Fruit fly (Drosophila melanogaster) whole organism, prepupa: ENCODE measurements around the gene Prp18.

Source experiments
- Blimp-1 ChIP-seq: fragments of 200-800 bp; sonication (Bioruptor generic); optimal IDR thresholded peaks from 3 replicates; lab custom pipeline; 2017; ENCODE audit warnings: missing biosample characterization, missing genetic modification characterization, mild to moderate bottlenecking, moderate library complexity, missing genetic modification reagents
- CG10669 ChIP-seq: fragments of 200-800 bp; sonication (Bioruptor generic); optimal IDR thresholded peaks from 3 replicates; lab custom pipeline; 2018; ENCODE audit warnings: missing biosample characterization, mild to moderate bottlenecking, missing genetic modification characterization, moderate library complexity
- CG11294 ChIP-seq: fragments of 200-800 bp; sonication (Bioruptor generic); IDR thresholded peaks from 2 replicates; pipeline ENCODE4 v1.3.6; 2022; ENCODE audit warnings: missing biosample characterization, missing genetic modification characterization
- CG11762 ChIP-seq: fragments of 200-800 bp; sonication (Bioruptor generic); optimal IDR thresholded peaks from 3 replicates; lab custom pipeline; 2016; ENCODE audit warnings: missing biosample characterization, missing genetic modification characterization; ENCODE audit not compliant: insufficient read depth
- CG15336 ChIP-seq: fragments of 200-800 bp; sonication (Bioruptor generic); IDR thresholded peaks from 2 replicates; pipeline ENCODE4 v1.3.6; 2022; ENCODE audit warnings: missing biosample characterization, missing genetic modification characterization
- CG1621 ChIP-seq: fragments of 200-800 bp; sonication (Bioruptor generic); optimal IDR thresholded peaks from 3 replicates; lab custom pipeline; 2018; ENCODE audit warnings: missing biosample characterization, mild to moderate bottlenecking, missing genetic modification characterization
- CG16779 ChIP-seq: fragments of 200-800 bp; sonication (Bioruptor generic); optimal IDR thresholded peaks from 3 replicates; lab custom pipeline; 2017; ENCODE audit warnings: missing biosample characterization, mild to moderate bottlenecking, missing genetic modification characterization
- CG3032 ChIP-seq: fragments of 200-800 bp; optimal IDR thresholded peaks from 2 replicates; lab custom pipeline; 2019; ENCODE audit warnings: missing biosample characterization, mild to moderate bottlenecking, missing genetic modification characterization, moderate library complexity
- CG31627 ChIP-seq: fragments of 200-800 bp; sonication (Bioruptor generic); optimal IDR thresholded peaks from 3 replicates; lab custom pipeline; 2016; ENCODE audit warnings: missing biosample characterization, missing genetic modification characterization
- CG32006 ChIP-seq: fragments of 200-800 bp; sonication (Bioruptor generic); optimal IDR thresholded peaks from 3 replicates; lab custom pipeline; 2017; ENCODE audit warnings: missing biosample characterization, mild to moderate bottlenecking, missing genetic modification characterization
- CG3919 ChIP-seq: fragments of 200-800 bp; sonication (Bioruptor generic); optimal IDR thresholded peaks from 3 replicates; lab custom pipeline; 2016; ENCODE audit warnings: missing biosample characterization, missing genetic modification characterization
- CG4318 ChIP-seq: fragments of 200-800 bp; sonication (Bioruptor generic); optimal IDR thresholded peaks from 3 replicates; lab custom pipeline; 2017; ENCODE audit warnings: missing biosample characterization, mild to moderate bottlenecking, missing genetic modification characterization
- CG6163 ChIP-seq: fragments of 200-800 bp; sonication (Bioruptor generic); IDR thresholded peaks from 3 replicates; pipeline ENCODE4 v1.3.6; 2022; ENCODE audit warnings: missing biosample characterization, missing genetic modification characterization
- CG6276 ChIP-seq: fragments of 200-800 bp; sonication (Bioruptor generic); optimal IDR thresholded peaks from 2 replicates; lab custom pipeline; 2017; ENCODE audit warnings: missing biosample characterization, mild to moderate bottlenecking, missing genetic modification characterization
- CG6808 ChIP-seq: fragments of 200-800 bp; sonication (Bioruptor generic); optimal IDR thresholded peaks from 3 replicates; lab custom pipeline; 2017; ENCODE audit warnings: missing biosample characterization, missing genetic modification characterization, mild to moderate bottlenecking, moderate library complexity, missing genetic modification reagents
- CG6854 ChIP-seq: fragments of 200-800 bp; sonication (Bioruptor generic); optimal IDR thresholded peaks from 2 replicates; lab custom pipeline; 2017; ENCODE audit warnings: missing biosample characterization, mild to moderate bottlenecking, missing genetic modification characterization
- CG7368 ChIP-seq: fragments of 200-800 bp; sonication (Bioruptor generic); optimal IDR thresholded peaks from 3 replicates; lab custom pipeline; 2016; ENCODE audit warnings: missing biosample characterization, missing genetic modification characterization
- CG8119 ChIP-seq: fragments of 200-800 bp; sonication (Bioruptor generic); IDR thresholded peaks from 3 replicates; pipeline ENCODE4 v1.3.6; 2022; ENCODE audit warnings: missing biosample characterization, missing genetic modification characterization
- CG8319 ChIP-seq: fragments of 200-800 bp; sonication (Bioruptor generic); optimal IDR thresholded peaks from 3 replicates; lab custom pipeline; 2016; ENCODE audit warnings: missing biosample characterization, missing genetic modification characterization
- CG8632 ChIP-seq: fragments of 200-800 bp; sonication (Bioruptor generic); optimal IDR thresholded peaks from 3 replicates; lab custom pipeline; 2016; ENCODE audit warnings: missing biosample characterization, missing genetic modification characterization
- CG9139 ChIP-seq: fragments of 200-800 bp; sonication (Bioruptor generic); optimal IDR thresholded peaks from 3 replicates; lab custom pipeline; 2017; ENCODE audit warnings: missing biosample characterization, mild to moderate bottlenecking, missing genetic modification characterization
- Eip75B ChIP-seq: fragments of 200-800 bp; sonication (Bioruptor generic); optimal IDR thresholded peaks from 3 replicates; lab custom pipeline; 2016; ENCODE audit warnings: missing biosample characterization, missing genetic modification characterization
- Eip78C ChIP-seq: fragments of 200-800 bp; sonication (Bioruptor generic); peaks from one replicate; lab custom pipeline; 2016; ENCODE audit warnings: missing biosample characterization, missing genetic modification characterization
- Ets21C ChIP-seq: fragments of 200-800 bp; sonication (Bioruptor generic); optimal IDR thresholded peaks from 3 replicates; lab custom pipeline; 2016; ENCODE audit warnings: missing biosample characterization, missing genetic modification characterization
- Ets96B ChIP-seq: fragments of 200-800 bp; optimal IDR thresholded peaks from 2 replicates; lab custom pipeline; 2019; ENCODE audit warnings: missing biosample characterization, mild to moderate bottlenecking, missing genetic modification characterization, moderate library complexity
- Hr4 ChIP-seq: fragments of 200-800 bp; sonication (Bioruptor generic); optimal IDR thresholded peaks from 3 replicates; lab custom pipeline; 2016; ENCODE audit warnings: missing biosample characterization, missing genetic modification characterization
- Met ChIP-seq: fragments of 200-800 bp; sonication (Bioruptor generic); optimal IDR thresholded peaks from 3 replicates; lab custom pipeline; 2016; ENCODE audit warnings: missing biosample characterization, missing genetic modification characterization
- OdsH ChIP-seq: fragments of 200-800 bp; sonication (Bioruptor generic); optimal IDR thresholded peaks from 3 replicates; lab custom pipeline; 2016; ENCODE audit warnings: missing biosample characterization, missing genetic modification characterization
- Sox14 ChIP-seq: fragments of 200-800 bp; sonication (Bioruptor generic); optimal IDR thresholded peaks from 3 replicates; lab custom pipeline; 2016; ENCODE audit warnings: missing biosample characterization, missing genetic modification characterization
- Sox15 ChIP-seq: fragments of 200-800 bp; sonication (Bioruptor generic); optimal IDR thresholded peaks from 3 replicates; lab custom pipeline; 2016; ENCODE audit warnings: missing biosample characterization, missing genetic modification characterization
- achi ChIP-seq: fragments of 200-800 bp; sonication (Bioruptor generic); optimal IDR thresholded peaks from 3 replicates; lab custom pipeline; 2016; ENCODE audit warnings: missing biosample characterization, missing genetic modification characterization
- cyc ChIP-seq: fragments of 200-800 bp; sonication (Bioruptor generic); optimal IDR thresholded peaks from 3 replicates; lab custom pipeline; 2016; ENCODE audit warnings: missing biosample characterization, missing genetic modification characterization
- dac ChIP-seq: fragments of 200-800 bp; sonication (Bioruptor generic); optimal IDR thresholded peaks from 2 replicates; lab custom pipeline; 2017; ENCODE audit warnings: missing biosample characterization, mild to moderate bottlenecking, missing genetic modification characterization
- dsx ChIP-seq: fragments of 200-800 bp; optimal IDR thresholded peaks from 3 replicates; lab custom pipeline; 2019; ENCODE audit warnings: missing biosample characterization, mild to moderate bottlenecking, missing genetic modification characterization, moderate library complexity; ENCODE audit not compliant: poor library complexity, severe bottlenecking
- esn ChIP-seq: fragments of 200-800 bp; sonication (Bioruptor generic); optimal IDR thresholded peaks from 2 replicates; lab custom pipeline; 2016; ENCODE audit warnings: missing biosample characterization, mild to moderate bottlenecking, missing genetic modification characterization, moderate library complexity
- fd85E ChIP-seq: fragments of 200-800 bp; sonication (Bioruptor generic); optimal IDR thresholded peaks from 3 replicates; lab custom pipeline; 2016; ENCODE audit warnings: missing biosample characterization, missing genetic modification characterization
- fkh ChIP-seq: fragments of 200-800 bp; sonication (Bioruptor generic); optimal IDR thresholded peaks from 3 replicates; lab custom pipeline; 2017; ENCODE audit warnings: missing biosample characterization, mild to moderate bottlenecking, missing genetic modification characterization, moderate library complexity
- salr ChIP-seq, 2 experiments: fragments of 200-800 bp; sonication (Bioruptor generic); optimal IDR thresholded peaks; 3 replicates each; lab custom pipeline; 2016 to 2018; ENCODE audit warnings: missing biosample characterization in 2 of 2, missing genetic modification characterization in 2 of 2, mild to moderate bottlenecking in 1 of 2
- spab ChIP-seq: fragments of 200-800 bp; sonication (Bioruptor generic); optimal IDR thresholded peaks from 2 replicates; lab custom pipeline; 2017; ENCODE audit warnings: missing biosample characterization, mild to moderate bottlenecking, missing genetic modification characterization, missing genetic modification reagents
- ss ChIP-seq, 2 experiments: fragments of 200-800 bp; sonication (Bioruptor generic); optimal IDR thresholded peaks; 2 replicates in 1 of 2; 3 replicates in 1 of 2; lab custom pipeline; 2017 to 2018; ENCODE audit warnings: mild to moderate bottlenecking in 2 of 2, missing biosample characterization in 2 of 2, missing genetic modification characterization in 2 of 2, moderate library complexity in 1 of 2
- topi ChIP-seq: fragments of 200-800 bp; sonication (Bioruptor generic); optimal IDR thresholded peaks from 3 replicates; lab custom pipeline; 2016; ENCODE audit warnings: missing biosample characterization, missing genetic modification characterization
- vri ChIP-seq: fragments of 200-800 bp; sonication (Bioruptor generic); optimal IDR thresholded peaks from 3 replicates; lab custom pipeline; 2016; ENCODE audit warnings: missing biosample characterization, mild to moderate bottlenecking, missing genetic modification characterization

Gene Prp18

dm6 chr3R:18995556-18996272 lies 35.4 kb downstream of the Prp18 start (continued):
- TF ChIP-seq Sox14 (GFP tag; lab: Kevin White, UChicago) (peak; percentile 92), Hr4 (peak; percentile 90), fd85E (GFP tag; lab: Kevin White, UChicago) (peak; percentile 85), CG8319 (GFP tag; lab: Kevin White, UChicago) (peak; percentile 94), CG4318 (GFP tag; lab: Kevin White, UChicago) (peak; percentile 74), esn (peak; percentile 94), CG6854 (peak; percentile 84), CG6276 (GFP tag; lab: Kevin White, UChicago) (peak; percentile 72), Ets21C (GFP tag; lab: Kevin White, UChicago) (peak; percentile 86), CG16779 (tag; lab: Kevin White, UChicago) (peak; percentile 75), CG6808 (GFP tag; lab: Kevin White, UChicago) (peak; percentile 85), Ets96B (tag; lab: Kevin White, UChicago) (peak; percentile 90), CG10669 (peak; percentile 90), Eip75B (GFP tag; lab: Kevin White, UChicago) (peak; percentile 96), CG6163 (GFP tag; lab: Robert Waterston, UW) (peak; percentile 95), CG9139 (GFP tag; lab: Kevin White, UChicago) (peak; percentile 83), OdsH (peak; percentile 95), salr (GFP tag; optimal IDR thresholded peaks at IDR 0.05; lab: Kevin White, UChicago) (peak; percentile 78 to 90), topi (GFP tag; lab: Kevin White, UChicago) (peak; percentile 94), CG3919 (peak; percentile 96), CG15336 (GFP tag; lab: Robert Waterston, UW) (peak; percentile 91), CG8632 (GFP tag; lab: Kevin White, UChicago) (peak; percentile 93), CG11294 (GFP tag; lab: Robert Waterston, UW) (peak; percentile 72), Sox15 (GFP tag; lab: Kevin White, UChicago) (peak; percentile 92), Met (GFP tag; lab: Kevin White, UChicago) (peak; percentile 93), CG7368 (GFP tag; lab: Kevin White, UChicago) (peak; percentile 94), ss (GFP tag; optimal IDR thresholded peaks at IDR 0.05; lab: Kevin White, UChicago) (peak; percentile 77 to 89)

dm6 chr3R:18993159-18993558 lies 37.9 kb downstream of the Prp18 start:
- TF ChIP-seq Blimp-1 (GFP tag; lab: Kevin White, UChicago) (no peak), CG11762 (GFP tag; lab: Kevin White, UChicago) (no peak)

- no peak for TF ChIP-seq Met (GFP tag; lab: Kevin White, UChicago)
- no peak for TF ChIP-seq Ets96B (tag; lab: Kevin White, UChicago)
- peak; percentile 15 for TF ChIP-seq vri
- TF ChIP-seq CG11762 (GFP tag; lab: Kevin White, UChicago), result no peak
- no peak for TF ChIP-seq CG16779 (tag; lab: Kevin White, UChicago)
- no peak for TF ChIP-seq dsx (GFP tag; lab: Kevin White, UChicago)
- TF ChIP-seq CG31627 (GFP tag; lab: Kevin White, UChicago), result no peak
- peak; percentile 44 for TF ChIP-seq fkh (GFP tag; lab: Kevin White, UChicago)
- TF ChIP-seq CG8319 (GFP tag; lab: Kevin White, UChicago), result no peak
- TF ChIP-seq, all 60 proteins: peak for 2
Measured at dm6 chr3R:18991721-18992120, 39.4 kb downstream of the Prp18 start.

- TF ChIP-seq CG16779 (tag; lab: Kevin White, UChicago), result peak; percentile 40
- TF ChIP-seq CG1621, result peak; percentile 24
- TF ChIP-seq CG32006 (GFP tag; lab: Kevin White, UChicago), result peak; percentile 55
- TF ChIP-seq CG3032 (tag; lab: Kevin White, UChicago), result peak; percentile 71
- TF ChIP-seq CG6808 (GFP tag; lab: Kevin White, UChicago), result peak; percentile 75
- TF ChIP-seq cyc (GFP tag; lab: Kevin White, UChicago), result peak; percentile 66
- peak; percentile 65 for TF ChIP-seq CG10669
- TF ChIP-seq fkh (GFP tag; lab: Kevin White, UChicago), result no peak
- TF ChIP-seq CG8119 (GFP tag; lab: Robert Waterston, UW), result 0 out of 3 replicates have a peak, but pooled peaks have one; percentile 20
- TF ChIP-seq dac (GFP tag; lab: Kevin White, UChicago), result no peak
- peak; percentile 88 for TF ChIP-seq esn
- peak; percentile 72 for TF ChIP-seq CG31627 (GFP tag; lab: Kevin White, UChicago)
- TF ChIP-seq Eip78C (GFP tag; lab: Kevin White, UChicago), result peak; percentile 96
- TF ChIP-seq OdsH, result peak; percentile 69
- TF ChIP-seq CG6276 (GFP tag; lab: Kevin White, UChicago), result no peak
- peak; percentile 62 for TF ChIP-seq spab (GFP tag; lab: Kevin White, UChicago)
- TF ChIP-seq CG6854, result no peak
- peak; percentile 69 for TF ChIP-seq achi
Measured at dm6 chr3R:18990514-18990913, 40.6 kb downstream of the Prp18 start.
